Worm (Caenorhabditis elegans) whole organism, L4 larva: ENCODE results near the gene K03H1.11.

Source experiments
- aha-1 ChIP-seq: fragments of 150-350 bp; peaks from one replicate; lab custom pipeline; 2014; ENCODE audit warnings: missing biosample characterization, missing genetic modification characterization
- arid-1 ChIP-seq: fragments of 200-800 bp; sonication (Bioruptor generic); conservative IDR thresholded peaks from 2 replicates; pipeline ENCODE4 v1.3.6; 2022; ENCODE audit warnings: missing genetic modification reagents, missing genetic modification characterization, missing compliant biosample characterization
- attf-4 ChIP-seq: sonication (generic microtip); optimal IDR thresholded peaks from 3 replicates; lab custom pipeline; 2017; ENCODE audit warnings: missing biosample characterization, missing genetic modification characterization
- ceh-20 ChIP-seq: fragments of 200-800 bp; sonication (Bioruptor generic); IDR thresholded peaks from 2 replicates; pipeline ENCODE4 v1.3.6; 2022; ENCODE audit warnings: missing genetic modification reagents, missing genetic modification characterization, missing compliant biosample characterization
- ceh-28 ChIP-seq: fragments of 150-350 bp; optimal IDR thresholded peaks from 2 replicates; lab custom pipeline; 2014; ENCODE audit warnings: missing biosample characterization, missing genetic modification reagents, missing genetic modification characterization
- ceh-32 ChIP-seq: sonication (generic microtip); optimal IDR thresholded peaks from 2 replicates; lab custom pipeline; 2016; ENCODE audit warnings: mild to moderate bottlenecking, missing genetic modification characterization, missing compliant biosample characterization; ENCODE audit not compliant: poor library complexity
- ceh-44 ChIP-seq: fragments of 200-800 bp; sonication (Bioruptor generic); IDR thresholded peaks from 2 replicates; pipeline ENCODE4 v1.3.6; 2022; ENCODE audit warnings: missing genetic modification reagents, missing genetic modification characterization, missing compliant biosample characterization
- ceh-62 ChIP-seq: sonication (generic microtip); optimal IDR thresholded peaks from 2 replicates; lab custom pipeline; 2017; ENCODE audit warnings: missing biosample characterization, missing genetic modification characterization
- daf-16 ChIP-seq, 3 experiments: sonication (generic microtip); optimal IDR thresholded peaks; 2 replicates each; lab custom pipeline; 2016 to 2017; ENCODE audit warnings: missing genetic modification characterization in 3 of 3, missing genetic modification reagents in 3 of 3, mild to moderate bottlenecking in 2 of 3, missing compliant biosample characterization in 2 of 3, missing biosample characterization in 1 of 3, moderate library complexity in 1 of 3
- daf-19 ChIP-seq: fragments of 200-800 bp; sonication (Bioruptor generic); conservative IDR thresholded peaks from 2 replicates; pipeline ENCODE4 v1.3.6; 2022; ENCODE audit warnings: missing genetic modification characterization, missing compliant biosample characterization
- daf-8 ChIP-seq: fragments of 200-800 bp; sonication (Bioruptor generic); IDR thresholded peaks from 2 replicates; pipeline ENCODE4 v1.3.6; 2022; ENCODE audit warnings: missing genetic modification characterization, missing compliant biosample characterization
- dmd-6 ChIP-seq: fragments of 200-800 bp; sonication (Bioruptor generic); IDR thresholded peaks from 2 replicates; pipeline ENCODE4 v1.3.6; 2022; ENCODE audit warnings: missing genetic modification reagents, missing genetic modification characterization, missing compliant biosample characterization
- dpl-1 ChIP-seq: fragments of 150-350 bp; optimal IDR thresholded peaks from 2 replicates; lab custom pipeline; 2014; ENCODE audit warnings: missing biosample characterization, missing genetic modification reagents, missing genetic modification characterization
- dve-1 ChIP-seq: sonication (generic microtip); optimal IDR thresholded peaks from 2 replicates; lab custom pipeline; 2017; ENCODE audit warnings: antibody characterized with exemption, mild to moderate bottlenecking, missing genetic modification characterization, missing compliant biosample characterization; ENCODE audit not compliant: insufficient read depth
- egl-43 ChIP-seq: fragments of 200-800 bp; sonication (Bioruptor generic); IDR thresholded peaks from 2 replicates; pipeline ENCODE4 v1.3.6; 2022; ENCODE audit warnings: missing genetic modification reagents, missing genetic modification characterization, missing compliant biosample characterization
- gei-8 ChIP-seq: fragments of 200-800 bp; sonication (Bioruptor generic); optimal IDR thresholded peaks from 2 replicates; lab custom pipeline; 2018; ENCODE audit warnings: mild to moderate bottlenecking, missing genetic modification characterization, missing compliant biosample characterization
- hif-1 ChIP-seq, 2 experiments: sonication (generic microtip); optimal IDR thresholded peaks; 2 replicates each; lab custom pipeline; 2016 to 2017; ENCODE audit warnings: missing compliant biosample characterization in 2 of 2, missing genetic modification characterization in 2 of 2, missing genetic modification reagents in 2 of 2, missing genotype in 2 of 2, mild to moderate bottlenecking in 1 of 2
- hlh-11 ChIP-seq: fragments of 200-800 bp; sonication (Bioruptor generic); optimal IDR thresholded peaks from 2 replicates; lab custom pipeline; 2018; ENCODE audit warnings: mild to moderate bottlenecking, missing genetic modification characterization, missing compliant biosample characterization
- hlh-30 ChIP-seq: sonication (generic microtip); optimal IDR thresholded peaks from 2 replicates; lab custom pipeline; 2017; ENCODE audit warnings: antibody characterized with exemption, mild to moderate bottlenecking, missing genetic modification characterization, missing compliant biosample characterization; ENCODE audit not compliant: insufficient read depth
- lin-38 ChIP-seq: fragments of 200-800 bp; sonication (Bioruptor generic); IDR thresholded peaks from 2 replicates; pipeline ENCODE4 v1.3.6; 2022; ENCODE audit warnings: missing genetic modification reagents, missing genetic modification characterization, missing compliant biosample characterization
- lsy-2 ChIP-seq, 2 experiments: fragments of 150-350 bp in 1 of 2; sonication (generic microtip) in 1 of 2; optimal IDR thresholded peaks; 2 replicates each; lab custom pipeline; 2014 to 2017; ENCODE audit warnings: missing biosample characterization in 2 of 2, missing genetic modification characterization in 2 of 2
- mdl-1 ChIP-seq, 2 experiments: fragments of 150-350 bp in 1 of 2; sonication (generic microtip) in 1 of 2; optimal IDR thresholded peaks; 2 replicates each; lab custom pipeline; 2014 to 2017; ENCODE audit warnings: missing biosample characterization in 2 of 2, missing genetic modification characterization in 2 of 2
- mes-2 ChIP-seq: sonication (generic microtip); optimal IDR thresholded peaks from 2 replicates; lab custom pipeline; 2016; ENCODE audit warnings: missing genotype, mild to moderate bottlenecking, missing genetic modification characterization, missing compliant biosample characterization; ENCODE audit not compliant: poor library complexity, severe bottlenecking
- nhr-10 ChIP-seq: fragments of 150-350 bp; optimal IDR thresholded peaks from 2 replicates; lab custom pipeline; 2014; ENCODE audit warnings: missing biosample characterization, missing genetic modification characterization
- nhr-28 ChIP-seq: fragments of 150-350 bp; optimal IDR thresholded peaks from 2 replicates; lab custom pipeline; 2014; ENCODE audit warnings: missing biosample characterization, missing genetic modification characterization
- nhr-6 ChIP-seq: fragments of 150-350 bp; optimal IDR thresholded peaks from 2 replicates; lab custom pipeline; 2014; ENCODE audit warnings: missing biosample characterization, missing genetic modification characterization
- saeg-2 ChIP-seq: fragments of 200-800 bp; sonication (Bioruptor generic); IDR thresholded peaks from 2 replicates; pipeline ENCODE4 v1.3.6; 2022; ENCODE audit warnings: missing genetic modification reagents, missing genetic modification characterization, missing compliant biosample characterization
- set-16 ChIP-seq: fragments of 200-800 bp; sonication (Bioruptor generic); IDR thresholded peaks from 2 replicates; pipeline ENCODE4 v1.3.6; 2022; ENCODE audit warnings: missing genetic modification reagents, missing genetic modification characterization, missing compliant biosample characterization
- snpc-4 ChIP-seq: fragments of 150-350 bp; optimal IDR thresholded peaks from 2 replicates; lab custom pipeline; 2014; ENCODE audit warnings: missing biosample characterization, missing genetic modification characterization
- unc-39 ChIP-seq: sonication (generic microtip); optimal IDR thresholded peaks from 2 replicates; lab custom pipeline; 2017; ENCODE audit warnings: missing biosample characterization, missing genetic modification characterization
- unc-62 ChIP-seq, 3 experiments: fragments of 150-350 bp in 1 of 3; sonication (generic microtip); optimal IDR thresholded peaks in 2 of 3; peaks in 1 of 3; 1 replicate in 1 of 3; 2 replicates in 2 of 3; lab custom pipeline; 2014 to 2017; ENCODE audit warnings: missing biosample characterization in 3 of 3, missing genetic modification characterization in 3 of 3, missing genetic modification reagents in 3 of 3, missing genotype in 1 of 3
- zag-1 ChIP-seq: fragments of 150-350 bp; optimal IDR thresholded peaks from 2 replicates; lab custom pipeline; 2014; ENCODE audit warnings: missing biosample characterization, missing genetic modification characterization

Gene K03H1.11

DNA sequence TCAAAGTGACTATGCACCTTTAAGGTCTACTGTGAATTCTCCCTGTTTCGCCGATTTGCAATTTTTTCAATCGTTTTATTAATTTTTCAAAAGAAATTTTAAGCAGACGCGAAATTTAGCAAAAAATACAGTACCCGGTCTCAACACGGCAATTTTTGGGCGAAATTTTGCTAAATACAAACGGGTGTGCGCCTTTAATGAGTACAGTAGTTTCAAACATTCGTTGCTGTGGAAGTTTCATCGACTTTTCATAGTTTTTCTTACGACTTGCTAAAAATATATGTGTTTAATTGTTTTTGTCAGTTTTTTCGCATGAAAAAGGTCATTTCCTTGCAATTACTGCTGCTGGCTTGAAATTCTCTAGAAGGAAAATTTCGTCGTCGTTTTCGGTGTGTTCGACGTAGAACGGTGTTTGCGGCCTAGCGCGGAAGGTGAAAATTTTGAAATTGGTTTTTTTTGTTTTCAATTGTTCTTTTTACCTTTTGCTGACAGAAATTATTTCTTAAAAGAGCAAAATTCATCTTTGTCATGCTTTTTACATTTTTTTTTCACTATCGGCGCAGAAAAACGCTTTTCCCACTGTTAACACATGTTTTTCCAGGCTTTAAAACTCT, 4.9 kb downstream of the K03H1.11 start, which contains the start of gene K03H1.7:
Gene K03H1.7, plus strand, starts transcription at position 600 of the 614 bp plus-strand sequence.
- no peak for TF ChIP-seq saeg-2
- peak; percentile 59 for TF ChIP-seq dpl-1
- TF ChIP-seq hlh-11 (tag; lab: Kevin White, UChicago) = no peak
- TF ChIP-seq ceh-62 (tag; lab: Kevin White, UChicago) = no peak
- no peak for TF ChIP-seq attf-4 (tag; lab: Kevin White, UChicago)
- peak; percentile 23 for TF ChIP-seq mes-2 (tag; lab: Kevin White, UChicago)
- no peak for TF ChIP-seq zag-1 (tag; lab: Kevin White, UChicago)
- peak; percentile 5 for TF ChIP-seq aha-1 (tag; lab: Kevin White, UChicago)
- TF ChIP-seq ceh-20 (GFP tag; lab: Robert Waterston, UW) = no peak

DNA sequence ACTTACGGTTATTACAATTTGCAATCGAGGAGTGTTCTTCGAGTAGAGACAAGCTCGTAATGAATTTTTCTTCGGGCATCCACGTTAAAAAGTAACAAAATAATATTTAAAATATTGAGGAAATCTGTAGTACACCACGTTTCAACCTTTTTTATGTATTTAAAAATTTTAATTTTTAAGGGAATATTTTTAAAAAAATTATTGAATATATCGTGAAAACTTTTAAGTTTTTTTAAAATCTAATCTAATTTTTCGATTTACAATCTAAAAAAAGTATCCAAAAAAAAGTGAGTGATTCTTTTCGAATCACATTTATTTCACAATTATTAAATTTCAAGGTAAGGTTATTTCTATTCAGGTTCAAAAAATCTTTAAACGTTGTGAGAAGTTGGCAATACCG, 7.0 kb downstream of the K03H1.11 start, which contains the start of gene gln-2:
Gene gln-2, minus strand, starts transcription at position 101 of the 400 bp plus-strand sequence.
- TF ChIP-seq ceh-62 (tag; lab: Kevin White, UChicago) (no peak), gei-8 (GFP tag; lab: Kevin White, UChicago) (no peak), ceh-44 (GFP tag; lab: Robert Waterston, UW) (no peak), daf-16 (GFP tag; optimal IDR thresholded peaks at IDR 0.05; lab: Kevin White, UChicago) (no peak), daf-16 (tag; optimal IDR thresholded peaks at IDR 0.05; lab: Kevin White, UChicago) (no peak), mdl-1 (tag; optimal IDR thresholded peaks at IDR 0.05; lab: Kevin White, UChicago) (no peak), daf-8 (GFP tag; lab: Robert Waterston, UW) (no peak), ceh-32 (no peak), unc-39 (no peak), mes-2 (tag; lab: Kevin White, UChicago) (no peak), nhr-10 (no peak), arid-1 (GFP tag; lab: Robert Waterston, UW) (no peak), lin-38 (no peak), zag-1 (tag; lab: Kevin White, UChicago) (no peak), snpc-4 (tag; lab: Kevin White, UChicago) (no peak), nhr-28 (tag; lab: Kevin White, UChicago) (no peak)

DNA sequence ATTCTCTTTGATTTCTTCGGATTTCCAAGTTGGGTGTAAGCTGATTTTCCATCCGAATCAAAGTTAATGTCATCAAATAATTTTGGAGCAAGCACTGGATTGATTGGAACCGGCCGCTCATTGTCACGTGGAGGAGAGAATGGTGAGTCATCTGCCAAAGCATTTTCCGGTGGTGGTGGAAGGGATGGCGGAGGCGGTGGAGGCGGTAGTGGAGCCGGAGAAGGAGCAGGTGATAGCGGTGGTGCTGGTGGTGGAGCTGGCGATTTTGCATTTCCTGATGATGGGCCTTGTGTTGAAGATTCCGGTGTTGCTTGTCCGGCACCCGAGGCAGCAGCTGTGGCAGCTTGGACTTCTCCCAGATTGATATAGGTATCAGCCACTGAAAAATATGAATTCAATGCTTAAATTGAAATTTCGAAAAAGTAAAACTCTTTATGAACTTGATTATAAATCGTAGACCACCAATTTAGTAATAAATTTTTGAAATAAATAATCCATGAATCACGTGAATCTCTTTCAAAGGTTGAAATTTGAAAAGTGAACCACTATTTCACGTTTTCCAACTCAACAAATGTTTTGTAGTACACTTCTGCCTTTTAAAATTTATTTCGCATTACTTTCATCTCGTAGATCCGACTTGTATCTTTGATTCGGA, 10.6 kb downstream of the K03H1.11 start, which contains the start of the genes K03H1.9 and K03H1.12:
Gene K03H1.9, minus strand, starts transcription at position 471 of the 655 bp plus-strand sequence.
Gene K03H1.12, plus strand, starts transcription at position 605 of the 655 bp plus-strand sequence.
- TF ChIP-seq lsy-2 (tag; optimal IDR thresholded peaks at IDR 0.05; lab: Kevin White, UChicago) (no peak), egl-43 (GFP tag; lab: Robert Waterston, UW) (0 out of 2 replicates have a peak, but pooled peaks have one; percentile 50), set-16 (GFP tag; lab: Robert Waterston, UW) (peak; percentile 87)

DNA sequence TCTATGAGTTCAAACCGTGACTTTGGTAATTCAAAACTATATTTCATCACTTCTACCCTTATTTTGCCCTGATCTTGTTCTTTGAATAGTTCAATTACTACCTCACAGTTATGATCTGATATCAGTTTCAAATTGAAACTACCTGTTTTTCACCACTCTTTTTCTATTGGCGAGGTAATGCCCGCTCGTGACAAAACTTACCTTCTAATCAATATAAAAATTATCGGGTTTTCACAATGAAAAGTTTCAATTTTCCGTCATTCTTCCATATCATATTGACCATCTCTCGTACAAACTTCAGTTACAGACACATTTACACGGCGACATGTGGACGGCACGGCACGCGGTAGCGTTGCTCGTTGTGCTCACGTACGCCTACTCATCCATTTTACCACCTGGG, 19.7 kb downstream of the K03H1.11 start, which contains the start of gene dec-7:
Gene dec-7, plus strand, starts transcription at position 308 of the 400 bp plus-strand sequence.
- TF ChIP-seq nhr-6 (tag; lab: Kevin White, UChicago) (no peak), hif-1 (tag; optimal IDR thresholded peaks at IDR 0.05; lab: Kevin White, UChicago) (peak in 1 of 2 experiments; percentile 9), daf-19 (GFP tag; lab: Robert Waterston, UW) (no peak), dmd-6 (GFP tag; lab: Robert Waterston, UW) (peak; percentile 66), ceh-28 (tag; lab: Kevin White, UChicago) (no peak), nhr-28 (tag; lab: Kevin White, UChicago) (peak; percentile 11), hlh-30 (tag; lab: Kevin White, UChicago) (peak; percentile 40), hlh-11 (tag; lab: Kevin White, UChicago) (peak; percentile 67), unc-62 (GFP tag; optimal IDR thresholded peaks at IDR 0.05 in 1 of 2; lab: Kevin White, UChicago) (peak in 1 of 2 experiments; percentile 50), unc-62 (tag; optimal IDR thresholded peaks at IDR 0.05; lab: Kevin White, UChicago) (no peak), dve-1 (tag; lab: Kevin White, UChicago) (peak; percentile 61), daf-16 (GFP tag; optimal IDR thresholded peaks at IDR 0.05; lab: Kevin White, UChicago) (no peak), daf-16 (tag; optimal IDR thresholded peaks at IDR 0.05; lab: Kevin White, UChicago) (peak; percentile 16)
